Worm (Caenorhabditis elegans) whole organism, young adult: ENCODE data around the gene cyp-35D1.
A peak's percentile ranks its signal among the peaks of the same experiment; 100 is the strongest.

ENCODE experiments used
- B0336.3 ChIP-seq: fragments of 200-800 bp; sonication (Bioruptor generic); IDR thresholded peaks from 2 replicates; pipeline ENCODE4 v1.3.6; 2022; ENCODE audit warnings: missing genetic modification characterization, missing compliant biosample characterization
- F10E7.11 ChIP-seq: sonication (generic microtip); optimal IDR thresholded peaks from 2 replicates; lab custom pipeline; 2017; ENCODE audit warnings: mild to moderate bottlenecking, missing genetic modification characterization, moderate library complexity, missing compliant biosample characterization
- F23B12.7 ChIP-seq: sonication (generic microtip); optimal IDR thresholded peaks from 2 replicates; lab custom pipeline; 2017; ENCODE audit warnings: missing genetic modification characterization, mild to moderate bottlenecking, missing compliant biosample characterization, antibody characterized with exemption, moderate library complexity; ENCODE audit not compliant: insufficient read depth
- F49E8.2 ChIP-seq: sonication (generic microtip); optimal IDR thresholded peaks from 3 replicates; lab custom pipeline; 2017; ENCODE audit warnings: missing genetic modification characterization, mild to moderate bottlenecking, missing compliant biosample characterization, antibody characterized with exemption, moderate library complexity; ENCODE audit not compliant: insufficient read depth
- F57A8.1 ChIP-seq: fragments of 200-800 bp; sonication (Bioruptor generic); optimal IDR thresholded peaks from 2 replicates; lab custom pipeline; 2018; ENCODE audit warnings: mild to moderate bottlenecking, missing genetic modification characterization, moderate library complexity, missing compliant biosample characterization
- F57C9.4 ChIP-seq: sonication (generic microtip); optimal IDR thresholded peaks from 2 replicates; lab custom pipeline; 2017; ENCODE audit warnings: mild to moderate bottlenecking, missing genetic modification characterization, missing compliant biosample characterization
- K12H6.12 ChIP-seq: fragments of 200-800 bp; sonication (Bioruptor generic); optimal IDR thresholded peaks from 2 replicates; lab custom pipeline; 2018; ENCODE audit warnings: mild to moderate bottlenecking, missing genetic modification characterization, missing compliant biosample characterization
- T07F8.4 ChIP-seq: sonication (generic microtip); optimal IDR thresholded peaks from 2 replicates; lab custom pipeline; 2016; ENCODE audit warnings: mild to moderate bottlenecking, missing genetic modification characterization, moderate library complexity, missing compliant biosample characterization
- Y79H2A.3 ChIP-seq: fragments of 200-800 bp; sonication (Bioruptor generic); conservative IDR thresholded peaks from 2 replicates; pipeline ENCODE4 v1.3.6; 2022; ENCODE audit warnings: missing genetic modification reagents, missing genetic modification characterization, missing compliant biosample characterization
- Y95B8A.8 ChIP-seq: fragments of 200-800 bp; sonication (Bioruptor generic); IDR thresholded peaks from 2 replicates; pipeline ENCODE4 v1.3.6; 2022; ENCODE audit warnings: missing genetic modification reagents, missing genetic modification characterization, missing compliant biosample characterization
- ama-1 ChIP-seq, 3 experiments: fragments of 150-350 bp in 1 of 3; sonication (generic microtip) in 2 of 3; optimal IDR thresholded peaks; 2 replicates each; lab custom pipeline; 2014 to 2018; ENCODE audit warnings: missing biosample characterization in 2 of 3, missing genetic modification characterization in 2 of 3, missing genetic modification reagents in 2 of 3
- aptf-3 ChIP-seq: fragments of 200-800 bp; sonication (Bioruptor generic); IDR thresholded peaks from 2 replicates; pipeline ENCODE4 v1.3.6; 2022; ENCODE audit warnings: missing genetic modification characterization, missing compliant biosample characterization
- atf-7 ChIP-seq: sonication (generic microtip); optimal IDR thresholded peaks from 2 replicates; lab custom pipeline; 2017; ENCODE audit warnings: mild to moderate bottlenecking, missing genetic modification characterization, missing compliant biosample characterization
- attf-3 ChIP-seq: fragments of 200-800 bp; sonication (Bioruptor generic); conservative IDR thresholded peaks from 2 replicates; pipeline ENCODE4 v1.3.6; 2022; ENCODE audit warnings: missing genetic modification reagents, missing genetic modification characterization, missing compliant biosample characterization
- ccch-3 ChIP-seq: fragments of 200-800 bp; sonication (Bioruptor generic); optimal IDR thresholded peaks from 2 replicates; lab custom pipeline; 2018; ENCODE audit warnings: mild to moderate bottlenecking, missing genetic modification characterization, missing compliant biosample characterization
- ceh-58 ChIP-seq: fragments of 200-800 bp; sonication (Bioruptor generic); IDR thresholded peaks from 2 replicates; pipeline ENCODE4 v1.3.6; 2022; ENCODE audit warnings: missing genetic modification characterization, missing compliant biosample characterization
- egrh-3 ChIP-seq: fragments of 200-800 bp; sonication (Bioruptor generic); IDR thresholded peaks from 2 replicates; pipeline ENCODE4 v1.3.6; 2022; ENCODE audit warnings: missing genetic modification reagents, missing genetic modification characterization, missing compliant biosample characterization
- ets-4 ChIP-seq: fragments of 200-800 bp; sonication (Bioruptor generic); optimal IDR thresholded peaks from 2 replicates; lab custom pipeline; 2018; ENCODE audit warnings: mild to moderate bottlenecking, missing genetic modification characterization, missing compliant biosample characterization
- him-1 ChIP-seq: sonication (generic microtip); optimal IDR thresholded peaks from 2 replicates; lab custom pipeline; 2016; ENCODE audit warnings: missing genotype, missing genetic modification reagents, missing genetic modification characterization, missing compliant biosample characterization
- hmg-20 ChIP-seq: fragments of 200-800 bp; sonication (Bioruptor generic); IDR thresholded peaks from 2 replicates; pipeline ENCODE4 v1.3.6; 2022; ENCODE audit warnings: missing genetic modification reagents, missing genetic modification characterization, missing compliant biosample characterization
- let-526 ChIP-seq: fragments of 200-800 bp; sonication (Bioruptor generic); IDR thresholded peaks from 2 replicates; pipeline ENCODE4 v1.3.6; 2022; ENCODE audit warnings: missing genetic modification reagents, missing genetic modification characterization, missing compliant biosample characterization
- let-607 ChIP-seq, 2 experiments: fragments of 200-800 bp in 1 of 2; sonication (Bioruptor generic) in 1 of 2; sonication (generic microtip) in 1 of 2; optimal IDR thresholded peaks; 2 replicates each; lab custom pipeline; 2016 to 2018; ENCODE audit warnings: mild to moderate bottlenecking in 2 of 2, missing compliant biosample characterization in 2 of 2, missing genetic modification characterization in 2 of 2, moderate library complexity in 2 of 2, missing genotype in 1 of 2
- lin-26 ChIP-seq: fragments of 200-800 bp; sonication (Bioruptor generic); IDR thresholded peaks from 2 replicates; pipeline ENCODE4 v1.3.6; 2022; ENCODE audit warnings: missing genetic modification reagents, missing genetic modification characterization, missing compliant biosample characterization
- lsl-1 ChIP-seq: fragments of 200-800 bp; sonication (Bioruptor generic); optimal IDR thresholded peaks from 2 replicates; lab custom pipeline; 2018; ENCODE audit warnings: mild to moderate bottlenecking, missing genetic modification characterization, moderate library complexity, missing compliant biosample characterization
- madf-10 ChIP-seq: sonication (generic microtip); optimal IDR thresholded peaks from 2 replicates; lab custom pipeline; 2016; ENCODE audit warnings: mild to moderate bottlenecking, missing genetic modification characterization, missing compliant biosample characterization
- madf-6 ChIP-seq: fragments of 200-800 bp; sonication (Bioruptor generic); IDR thresholded peaks from 2 replicates; pipeline ENCODE4 v1.3.6; 2022; ENCODE audit warnings: missing genetic modification reagents, missing genetic modification characterization, missing compliant biosample characterization
- mxl-1 ChIP-seq: sonication (generic microtip); optimal IDR thresholded peaks from 2 replicates; lab custom pipeline; 2016; ENCODE audit warnings: missing genetic modification characterization, missing compliant biosample characterization
- pbrm-1 ChIP-seq: fragments of 200-800 bp; sonication (Bioruptor generic); IDR thresholded peaks from 2 replicates; pipeline ENCODE4 v1.3.6; 2022; ENCODE audit warnings: missing genetic modification reagents, missing genetic modification characterization, missing compliant biosample characterization
- snpc-4 ChIP-seq, 5 experiments: fragments of 150-350 bp in 1 of 5; sonication (generic microtip) in 4 of 5; optimal IDR thresholded peaks; 2 replicates each; lab custom pipeline; 2014 to 2018; ENCODE audit warnings: missing genetic modification characterization in 5 of 5, missing biosample characterization in 3 of 5, antibody characterized with exemption in 2 of 5, mild to moderate bottlenecking in 2 of 5, missing compliant biosample characterization in 2 of 5, missing genotype in 2 of 5, moderate library complexity in 2 of 5, missing genetic modification reagents in 1 of 5
- tbx-9 ChIP-seq: sonication (generic microtip); optimal IDR thresholded peaks from 2 replicates; lab custom pipeline; 2016; ENCODE audit warnings: borderline replicate concordance, missing genetic modification characterization, inconsistent platforms, missing compliant biosample characterization
- tlf-1 ChIP-seq: fragments of 200-800 bp; sonication (Bioruptor generic); optimal IDR thresholded peaks from 2 replicates; lab custom pipeline; 2018; ENCODE audit warnings: mild to moderate bottlenecking, missing genetic modification characterization, missing compliant biosample characterization
- xnd-1 ChIP-seq: sonication (generic microtip); optimal IDR thresholded peaks from 2 replicates; lab custom pipeline; 2016; ENCODE audit warnings: missing genotype, missing genetic modification reagents, missing genetic modification characterization, missing compliant biosample characterization
- ztf-18 ChIP-seq: sonication (generic microtip); optimal IDR thresholded peaks from 2 replicates; lab custom pipeline; 2016; ENCODE audit warnings: missing genotype, mild to moderate bottlenecking, missing genetic modification characterization, missing compliant biosample characterization
- ztf-28 ChIP-seq: fragments of 200-800 bp; sonication (Bioruptor generic); IDR thresholded peaks from 2 replicates; pipeline ENCODE4 v1.3.6; 2022; ENCODE audit warnings: missing genetic modification reagents, missing genetic modification characterization, missing compliant biosample characterization

cyp-35D1 gene

DNA sequence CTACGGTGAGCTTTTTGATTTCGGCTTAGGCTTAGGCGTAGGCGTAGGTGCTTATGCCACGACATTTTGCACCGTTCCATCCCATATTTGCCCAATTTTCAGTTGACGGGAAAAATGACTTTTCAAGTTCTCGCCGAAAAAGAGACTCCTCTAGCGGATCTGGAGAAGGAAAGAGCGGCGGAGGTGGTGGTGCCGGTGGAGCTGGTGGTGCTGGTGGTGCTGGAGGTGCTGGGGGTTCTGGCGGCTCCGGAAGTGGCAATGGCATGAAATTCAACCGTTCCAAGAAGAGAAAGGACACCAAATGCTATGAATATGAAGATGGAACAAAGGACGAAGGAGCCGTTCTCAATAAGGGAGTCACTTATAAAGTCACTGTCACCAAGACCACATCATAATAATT, 22.0 kb upstream of the cyp-35D1 start:
- TF ChIP-seq Y95B8A.8 (no peak), egrh-3 (GFP tag; lab: Robert Waterston, UW) (peak; percentile 77; the same call in 1 of the 2 replicates), mxl-1 (tag; lab: Kevin White, UChicago) (no peak), snpc-4 (GFP tag; optimal IDR thresholded peaks at IDR 0.05; lab: Kevin White, UChicago) (no peak), snpc-4 (tag; optimal IDR thresholded peaks at IDR 0.05; lab: Kevin White, UChicago) (no peak), let-526 (no peak), F10E7.11 (tag; lab: Kevin White, UChicago) (no peak), Y79H2A.3 (no peak), B0336.3 (GFP tag; lab: Robert Waterston, UW) (no peak), atf-7 (tag; lab: Kevin White, UChicago) (no peak)

- TF ChIP-seq aptf-3 (GFP tag; lab: Robert Waterston, UW) (no peak), pbrm-1 (GFP tag; lab: Robert Waterston, UW) (no peak), K12H6.12 (tag; lab: Kevin White, UChicago) (no peak), F23B12.7 (tag; lab: Kevin White, UChicago) (no peak), ccch-3 (no peak), lin-26 (GFP tag; lab: Robert Waterston, UW) (no peak), egrh-3 (GFP tag; lab: Robert Waterston, UW) (no peak), T07F8.4 (no peak), attf-3 (GFP tag; lab: Robert Waterston, UW) (no peak), madf-10 (tag; lab: Kevin White, UChicago) (no peak), F49E8.2 (tag; lab: Kevin White, UChicago) (no peak), tbx-9 (tag; lab: Kevin White, UChicago) (no peak), xnd-1 (no peak), Y95B8A.8 (no peak), let-607 (tag; optimal IDR thresholded peaks at IDR 0.05; lab: Kevin White, UChicago) (no peak), tlf-1 (no peak), F57A8.1 (GFP tag; lab: Kevin White, UChicago) (no peak)
Observed at ce11 chrV:16047508-16047907, 21.5 kb upstream of the cyp-35D1 start, which contains the start of gene str-198. Gene str-198, plus strand, starts transcription at chrV:16047808.

ce11 chrV:16049177-16049576, 19.9 kb upstream of the cyp-35D1 start, which contains the start of gene best-12:
Gene best-12, plus strand, starts transcription at chrV:16049477.
- TF ChIP-seq F57C9.4 (tag; lab: Kevin White, UChicago) (no peak), madf-6 (GFP tag; lab: Robert Waterston, UW) (no peak), ztf-28 (GFP tag; lab: Robert Waterston, UW) (no peak), ceh-58 (no peak), ztf-18 (tag; lab: Kevin White, UChicago) (no peak), ama-1 (optimal IDR thresholded peaks at IDR 0.05; lab: Kevin White, UChicago) (no peak), ama-1 (GFP tag; optimal IDR thresholded peaks at IDR 0.05; lab: Kevin White, UChicago) (no peak), him-1 (tag; lab: Kevin White, UChicago) (no peak), atf-7 (tag; lab: Kevin White, UChicago) (no peak), hmg-20 (GFP tag; lab: Robert Waterston, UW) (no peak), lsl-1 (GFP tag; lab: Kevin White, UChicago) (no peak), ets-4 (GFP tag; lab: Kevin White, UChicago) (no peak)
- TF ChIP-seq, all 124 proteins: peak for 0
